Fruit fly (Drosophila melanogaster) whole organism, embryonic: ENCODE data around the gene CG33158.

Experiments
- Abd-B ChIP-seq: fragments of 200-800 bp; sonication (Bioruptor generic); optimal IDR thresholded peaks from 2 replicates; lab custom pipeline; 2018; ENCODE audit warnings: missing biosample characterization, mild to moderate bottlenecking, missing genetic modification characterization, moderate library complexity
- CG11398 ChIP-seq: fragments of 200-800 bp; sonication (Bioruptor generic); optimal IDR thresholded peaks from 2 replicates; lab custom pipeline; 2016; ENCODE audit warnings: missing biosample characterization, missing genetic modification characterization
- CG13123 ChIP-seq: fragments of 200-800 bp; sonication (Bioruptor generic); optimal IDR thresholded peaks from 2 replicates; lab custom pipeline; 2016; ENCODE audit warnings: missing biosample characterization, missing genetic modification characterization
- CG14014 ChIP-seq: fragments of 200-800 bp; sonication (Bioruptor generic); IDR thresholded peaks from 2 replicates; pipeline ENCODE4 v1.3.6; 2022; ENCODE audit warnings: missing biosample characterization, missing genetic modification characterization
- CG1603 ChIP-seq: fragments of 200-800 bp; sonication (Bioruptor generic); optimal IDR thresholded peaks from 2 replicates; lab custom pipeline; 2019; ENCODE audit warnings: missing biosample characterization, mild to moderate bottlenecking, missing genetic modification characterization, moderate library complexity
- CG17802 ChIP-seq: fragments of 200-800 bp; sonication (Bioruptor generic); optimal IDR thresholded peaks from 2 replicates; lab custom pipeline; 2018; ENCODE audit warnings: missing biosample characterization, mild to moderate bottlenecking, missing genetic modification characterization, moderate library complexity
- CG2712 ChIP-seq: fragments of 200-800 bp; optimal IDR thresholded peaks from 3 replicates; lab custom pipeline; 2019; ENCODE audit warnings: missing biosample characterization, mild to moderate bottlenecking, missing genetic modification characterization, moderate library complexity
- CG31224 ChIP-seq: fragments of 200-800 bp; sonication (Bioruptor generic); IDR thresholded peaks from 2 replicates; pipeline ENCODE4 v1.3.6; 2022; ENCODE audit warnings: missing biosample characterization, missing genetic modification characterization
- CG31441 ChIP-seq: fragments of 200-800 bp; sonication (Bioruptor generic); IDR thresholded peaks from 2 replicates; pipeline ENCODE4 v1.3.6; 2022; ENCODE audit warnings: missing biosample characterization, missing genetic modification characterization
- CG34224 ChIP-seq: fragments of 200-800 bp; sonication (Bioruptor generic); IDR thresholded peaks from 3 replicates; pipeline ENCODE4 v1.3.6; 2022; ENCODE audit warnings: missing biosample characterization, missing genetic modification characterization; ENCODE audit not compliant: partially characterized antibody
- CG6683 ChIP-seq: fragments of 200-800 bp; sonication (Bioruptor generic); optimal IDR thresholded peaks from 2 replicates; lab custom pipeline; 2017; ENCODE audit warnings: missing biosample characterization, mild to moderate bottlenecking, missing genetic modification characterization, missing genetic modification reagents
- CG7556 ChIP-seq: fragments of 200-800 bp; sonication (Bioruptor generic); optimal IDR thresholded peaks from 2 replicates; lab custom pipeline; 2017; ENCODE audit warnings: missing biosample characterization, mild to moderate bottlenecking, missing genetic modification characterization
- CG7839 ChIP-seq: fragments of 200-800 bp; sonication (Bioruptor generic); optimal IDR thresholded peaks from 3 replicates; lab custom pipeline; 2018; ENCODE audit warnings: missing biosample characterization, mild to moderate bottlenecking, missing genetic modification characterization, moderate library complexity
- CG7987 ChIP-seq: fragments of 200-800 bp; sonication (Bioruptor generic); optimal IDR thresholded peaks from 2 replicates; lab custom pipeline; 2018; ENCODE audit warnings: missing biosample characterization, mild to moderate bottlenecking, missing genetic modification characterization, moderate library complexity
- CG9437 ChIP-seq: fragments of 200-800 bp; sonication (Bioruptor generic); optimal IDR thresholded peaks from 2 replicates; lab custom pipeline; 2018; ENCODE audit warnings: missing biosample characterization, mild to moderate bottlenecking, missing genetic modification characterization
- Camta ChIP-seq: fragments of 200-800 bp; sonication (Bioruptor generic); optimal IDR thresholded peaks from 2 replicates; lab custom pipeline; 2016; ENCODE audit warnings: missing biosample characterization, missing genetic modification characterization
- Dfd ChIP-seq, 2 experiments: fragments of >200 bp; optimal IDR thresholded peaks; 2 replicates each; lab custom pipeline; 2017; ENCODE audit warnings: missing biosample characterization in 2 of 2, missing genetic modification characterization in 2 of 2
- E2f2 ChIP-seq: fragments of 200-800 bp; sonication (Bioruptor generic); IDR thresholded peaks from 2 replicates; pipeline ENCODE4 v1.3.6; 2022; ENCODE audit warnings: missing biosample characterization, missing genetic modification characterization
- Fer1 ChIP-seq: fragments of 200-800 bp; sonication (Bioruptor generic); optimal IDR thresholded peaks from 2 replicates; lab custom pipeline; 2017; ENCODE audit warnings: missing biosample characterization, mild to moderate bottlenecking, missing genetic modification characterization
- HmgD ChIP-seq: fragments of 200-800 bp; sonication (Bioruptor generic); optimal IDR thresholded peaks from 3 replicates; lab custom pipeline; 2016; ENCODE audit warnings: missing biosample characterization, missing genetic modification characterization
- HmgZ ChIP-seq: fragments of 200-800 bp; sonication (Bioruptor generic); optimal IDR thresholded peaks from 2 replicates; lab custom pipeline; 2018; ENCODE audit warnings: missing biosample characterization, mild to moderate bottlenecking, missing genetic modification characterization
- Hmr ChIP-seq: fragments of 200-800 bp; sonication (Bioruptor generic); optimal IDR thresholded peaks from 3 replicates; lab custom pipeline; 2017; ENCODE audit warnings: mild to moderate bottlenecking, missing biosample characterization, missing genetic modification reagents, missing genetic modification characterization
- Mes4 ChIP-seq: fragments of 200-800 bp; sonication (Bioruptor generic); optimal IDR thresholded peaks from 2 replicates; lab custom pipeline; 2016; ENCODE audit warnings: missing biosample characterization, missing genetic modification characterization
- NC2β ChIP-seq: fragments of 200-800 bp; sonication (Bioruptor generic); optimal IDR thresholded peaks from 2 replicates; lab custom pipeline; 2016; ENCODE audit warnings: missing biosample characterization, missing genetic modification characterization
- NFAT ChIP-seq: fragments of 200-800 bp; sonication (Bioruptor generic); IDR thresholded peaks from 2 replicates; pipeline ENCODE4 v1.3.6; 2022; ENCODE audit warnings: missing biosample characterization, missing genetic modification characterization
- Nf-YA ChIP-seq: fragments of 200-800 bp; sonication (Bioruptor generic); IDR thresholded peaks from 2 replicates; pipeline ENCODE4 v1.3.6; 2022; ENCODE audit warnings: missing biosample characterization, missing genetic modification characterization
- Nf-YB ChIP-seq: fragments of 200-800 bp; sonication (Bioruptor generic); optimal IDR thresholded peaks from 3 replicates; lab custom pipeline; 2019; ENCODE audit warnings: missing biosample characterization, mild to moderate bottlenecking, missing genetic modification characterization, moderate library complexity
- Opbp ChIP-seq: fragments of 200-800 bp; sonication (Bioruptor generic); IDR thresholded peaks from 3 replicates; pipeline ENCODE4 v1.3.6; 2022; ENCODE audit warnings: missing biosample characterization, missing genetic modification characterization; ENCODE audit not compliant: partially characterized antibody
- Scr ChIP-seq: fragments of 200-800 bp; sonication (Bioruptor generic); IDR thresholded peaks from 2 replicates; pipeline ENCODE4 v1.3.6; 2022; ENCODE audit warnings: missing biosample characterization, missing genetic modification characterization; ENCODE audit not compliant: partially characterized antibody
- Side ChIP-seq: fragments of 200-800 bp; sonication (Bioruptor generic); optimal IDR thresholded peaks from 2 replicates; lab custom pipeline; 2016; ENCODE audit warnings: missing biosample characterization, missing genetic modification characterization
- Trl ChIP-seq, 3 experiments: fragments of >200 bp in 2 of 3; fragments of 200-800 bp in 1 of 3; sonication (Bioruptor generic) in 1 of 3; optimal IDR thresholded peaks; 2 replicates in 1 of 3; 3 replicates in 2 of 3; lab custom pipeline; 2016 to 2017; ENCODE audit warnings: missing biosample characterization in 1 of 3, missing genetic modification characterization in 1 of 3
- ap ChIP-seq: fragments of 200-800 bp; sonication (Bioruptor generic); IDR thresholded peaks from 2 replicates; pipeline ENCODE4 v1.3.6; 2022; ENCODE audit warnings: missing biosample characterization, missing genetic modification characterization
- fd64A ChIP-seq: fragments of 200-800 bp; sonication (Bioruptor generic); optimal IDR thresholded peaks from 3 replicates; lab custom pipeline; 2018; ENCODE audit warnings: missing biosample characterization, mild to moderate bottlenecking, missing genetic modification characterization
- gcm2 ChIP-seq: fragments of 200-800 bp; sonication (Bioruptor generic); optimal IDR thresholded peaks from 2 replicates; lab custom pipeline; 2016; ENCODE audit warnings: missing biosample characterization, missing genetic modification characterization
- gem ChIP-seq: fragments of 200-800 bp; sonication (Bioruptor generic); optimal IDR thresholded peaks from 2 replicates; lab custom pipeline; 2019; ENCODE audit warnings: missing biosample characterization, mild to moderate bottlenecking, missing genetic modification characterization, moderate library complexity
- gfzf ChIP-seq: fragments of 200-800 bp; sonication (Bioruptor generic); optimal IDR thresholded peaks from 2 replicates; lab custom pipeline; 2016; ENCODE audit warnings: missing biosample characterization, mild to moderate bottlenecking, missing genetic modification characterization, moderate library complexity
- gsb ChIP-seq: fragments of 200-800 bp; sonication (Bioruptor generic); IDR thresholded peaks from 2 replicates; pipeline ENCODE4 v1.3.6; 2022; ENCODE audit warnings: missing biosample characterization, missing genetic modification characterization
- ham ChIP-seq: fragments of 200-800 bp; sonication (Bioruptor generic); IDR thresholded peaks from 2 replicates; pipeline ENCODE4 v1.3.6; 2022; ENCODE audit warnings: missing biosample characterization, missing genetic modification characterization
- hkb ChIP-seq, 2 experiments: fragments of 200-800 bp in 1 of 2; fragments of >200 bp in 1 of 2; sonication (Bioruptor generic) in 1 of 2; IDR thresholded peaks in 1 of 2; optimal IDR thresholded peaks in 1 of 2; 2 replicates each; pipeline versions ENCODE4 v1.3.6 to Lab custom; 2017 to 2022; ENCODE audit warnings: missing biosample characterization in 1 of 2, missing genetic modification characterization in 1 of 2
- kah ChIP-seq: fragments of 200-800 bp; sonication (Bioruptor generic); optimal IDR thresholded peaks from 2 replicates; lab custom pipeline; 2018; ENCODE audit warnings: missing biosample characterization, mild to moderate bottlenecking, missing genetic modification characterization
- mirr ChIP-seq: fragments of 200-800 bp; sonication (Bioruptor generic); optimal IDR thresholded peaks from 3 replicates; lab custom pipeline; 2018; ENCODE audit warnings: missing biosample characterization, mild to moderate bottlenecking, missing genetic modification characterization
- pb ChIP-seq: fragments of 200-800 bp; sonication (Bioruptor generic); optimal IDR thresholded peaks from 3 replicates; lab custom pipeline; 2016; ENCODE audit warnings: missing biosample characterization, missing genetic modification characterization
- prd ChIP-seq, 3 experiments: fragments of >200 bp in 2 of 3; fragments of 200-800 bp in 1 of 3; sonication (Bioruptor generic) in 1 of 3; optimal IDR thresholded peaks in 2 of 3; IDR thresholded peaks in 1 of 3; 2 replicates in 2 of 3; 3 replicates in 1 of 3; pipeline versions ENCODE4 v1.3.6 to Lab custom; 2017 to 2022; ENCODE audit warnings: missing biosample characterization in 1 of 3, missing genetic modification characterization in 1 of 3
- salm ChIP-seq: fragments of 200-800 bp; sonication (Bioruptor generic); optimal IDR thresholded peaks from 2 replicates; lab custom pipeline; 2018; ENCODE audit warnings: missing biosample characterization, mild to moderate bottlenecking, missing genetic modification characterization
- sima ChIP-seq: fragments of 200-800 bp; sonication (Bioruptor generic); optimal IDR thresholded peaks from 2 replicates; lab custom pipeline; 2016; ENCODE audit warnings: missing biosample characterization, missing genetic modification characterization
- stwl ChIP-seq: fragments of 200-800 bp; sonication (Bioruptor generic); optimal IDR thresholded peaks from 3 replicates; lab custom pipeline; 2018; ENCODE audit warnings: missing biosample characterization, mild to moderate bottlenecking, missing genetic modification characterization, moderate library complexity
- tio ChIP-seq: fragments of 200-800 bp; sonication (Bioruptor generic); optimal IDR thresholded peaks from 2 replicates; lab custom pipeline; 2017; ENCODE audit warnings: missing biosample characterization, missing genetic modification characterization, inconsistent platforms
- tup ChIP-seq: fragments of 200-800 bp; sonication (Bioruptor generic); optimal IDR thresholded peaks from 2 replicates; lab custom pipeline; 2016; ENCODE audit warnings: missing biosample characterization, mild to moderate bottlenecking, missing genetic modification characterization, moderate library complexity

Gene CG33158

DNA sequence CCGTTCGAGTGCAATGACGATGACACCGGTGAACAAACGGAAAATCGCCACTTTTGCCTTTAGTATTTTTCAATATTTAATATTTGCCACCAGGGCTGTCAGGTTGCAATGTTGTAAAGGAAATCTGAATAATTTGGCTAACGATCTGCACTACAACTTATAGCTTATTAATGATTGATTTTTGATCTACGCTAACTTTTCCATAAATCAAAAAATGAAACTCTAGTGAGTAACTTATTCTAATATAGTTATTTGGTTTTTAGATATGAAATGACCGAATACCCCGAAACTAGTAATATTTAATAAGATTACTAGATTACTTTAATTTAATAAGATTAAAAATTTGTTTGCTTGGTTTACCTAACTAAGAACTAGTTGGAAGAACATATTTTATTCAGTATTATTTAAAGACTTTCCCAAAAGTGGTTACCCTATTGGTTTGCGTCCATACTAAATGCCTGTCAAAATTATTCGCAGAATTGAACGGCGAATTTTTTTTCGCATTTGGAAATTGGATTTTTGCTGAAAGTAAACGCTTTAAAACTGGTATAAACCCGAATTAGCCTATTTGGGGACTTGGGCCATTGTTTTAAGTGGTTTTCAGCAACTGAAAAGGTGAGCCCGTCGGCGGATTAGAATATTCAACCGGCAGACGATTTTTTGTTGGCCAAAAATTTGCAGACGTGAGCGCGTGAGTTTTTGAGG, 33.4 kb upstream of the CG33158 start, which contains the start of the genes Agpat3 and RAF2 (continued):
- TF ChIP-seq CG2712 (tag; lab: Kevin White, UChicago) = peak; percentile 59
- TF ChIP-seq Abd-B (GFP tag; lab: Kevin White, UChicago) = peak; percentile 81
- TF ChIP-seq Fer1 (GFP tag; lab: Kevin White, UChicago) = no peak
- TF ChIP-seq CG6683 (GFP tag; lab: Kevin White, UChicago) = no peak
- no peak for TF ChIP-seq salm (tag; lab: Kevin White, UChicago)
- TF ChIP-seq NFAT (GFP tag; lab: Robert Waterston, UW) = 0 out of 2 replicates have a peak, but pooled peaks have one; percentile 12
- peak; percentile 36 for TF ChIP-seq Hmr (GFP tag; lab: Kevin White, UChicago)
- TF ChIP-seq gsb = no peak
- TF ChIP-seq E2f2 (GFP tag; lab: Robert Waterston, UW) = peak; percentile 31; the same call in 1 of the 2 replicates
- no peak for TF ChIP-seq Scr (GFP tag; lab: Robert Waterston, UW)
- TF ChIP-seq ap (GFP tag; lab: Robert Waterston, UW) = no peak
- no peak for TF ChIP-seq CG34224 (GFP tag; lab: Robert Waterston, UW)
- peak; percentile 64 for TF ChIP-seq tio (GFP tag; lab: Kevin White, UChicago)
- TF ChIP-seq NC2β (GFP tag; lab: Kevin White, UChicago) = no peak
- no peak for TF ChIP-seq fd64A (GFP tag; lab: Kevin White, UChicago)
- TF ChIP-seq CG7987 (GFP tag; lab: Kevin White, UChicago) = no peak
- TF ChIP-seq Camta = peak; percentile 6
- no peak for TF ChIP-seq kah (GFP tag; lab: Kevin White, UChicago)
- no peak for TF ChIP-seq CG7556 (GFP tag; lab: Kevin White, UChicago)
- TF ChIP-seq CG7839 = peak; percentile 57
- no peak for TF ChIP-seq Mes4 (GFP tag; lab: Kevin White, UChicago)
- TF ChIP-seq Dfd (GFP tag; optimal IDR thresholded peaks at IDR 0.05; lab: Kevin White, UChicago) = no peak
- TF ChIP-seq HmgZ (tag; lab: Kevin White, UChicago) = no peak
- TF ChIP-seq hkb (optimal IDR thresholded peaks at IDR 0.05; lab: Kevin White, UChicago) = no peak
- TF ChIP-seq hkb (GFP tag; IDR thresholded peaks at IDR 0.05; lab: Robert Waterston, UW) = no peak
- no peak for TF ChIP-seq CG11398
- no peak for TF ChIP-seq Side (GFP tag; lab: Kevin White, UChicago)
- TF ChIP-seq Opbp (GFP tag; lab: Robert Waterston, UW) = no peak
- no peak for TF ChIP-seq ham
- no peak for TF ChIP-seq gcm2 (GFP tag; lab: Kevin White, UChicago)
- 0 out of 2 replicates have a peak, but pooled peaks have one; percentile 49 for TF ChIP-seq CG14014 (GFP tag; lab: Robert Waterston, UW)
- peak; percentile 6 for TF ChIP-seq Nf-YB (GFP tag; lab: Kevin White, UChicago)
- TF ChIP-seq sima (GFP tag; lab: Kevin White, UChicago) = no peak
- TF ChIP-seq CG31441 (GFP tag; lab: Robert Waterston, UW) = peak; percentile 53
- TF ChIP-seq CG17802 = no peak
- no peak for TF ChIP-seq mirr (GFP tag; lab: Kevin White, UChicago)
- no peak for TF ChIP-seq HmgD (GFP tag; lab: Kevin White, UChicago)
- peak; percentile 73 for TF ChIP-seq gem (tag; lab: Kevin White, UChicago)
- TF ChIP-seq stwl (tag; lab: Kevin White, UChicago) = peak; percentile 24
- TF ChIP-seq tup (GFP tag; lab: Kevin White, UChicago) = no peak
- no peak for TF ChIP-seq Nf-YA (GFP tag; lab: Robert Waterston, UW)
- TF ChIP-seq CG31224 (GFP tag; lab: Robert Waterston, UW) = no peak
- TF ChIP-seq prd (optimal IDR thresholded peaks at IDR 0.05; lab: Kevin White, UChicago) = no peak
- peak; percentile 67; the same call in 2 of the 3 replicates for TF ChIP-seq prd (GFP tag; IDR thresholded peaks at IDR 0.05; lab: Robert Waterston, UW)
- no peak for TF ChIP-seq Trl (optimal IDR thresholded peaks at IDR 0.05; lab: Kevin White, UChicago)
- TF ChIP-seq Trl (GFP tag; optimal IDR thresholded peaks at IDR 0.05; lab: Kevin White, UChicago) = peak; percentile 20
- peak; percentile 80 for TF ChIP-seq gfzf
- TF ChIP-seq CG13123 (GFP tag; lab: Kevin White, UChicago) = no peak
- TF ChIP-seq CG1603 = peak; percentile 17
- TF ChIP-seq CG9437 (GFP tag; lab: Kevin White, UChicago) = peak; percentile 42
- TF ChIP-seq pb = no peak
